Fruit fly (Drosophila melanogaster) whole organism, adult: Measurements from ENCODE around the gene CG6013.

ENCODE experiments used
- CG14711 ChIP-seq: fragments of 200-800 bp; sonication (Bioruptor generic); optimal IDR thresholded peaks from 2 replicates; lab custom pipeline; 2018; ENCODE audit warnings: missing biosample characterization, mild to moderate bottlenecking, missing genetic modification characterization, moderate library complexity
- CG1620 ChIP-seq: fragments of 200-800 bp; sonication (Bioruptor generic); optimal IDR thresholded peaks from 2 replicates; lab custom pipeline; 2016; ENCODE audit warnings: missing biosample characterization, missing genetic modification characterization
- CG7045 ChIP-seq: fragments of 200-800 bp; sonication (Bioruptor generic); optimal IDR thresholded peaks from 2 replicates; lab custom pipeline; 2017; ENCODE audit warnings: missing biosample characterization, mild to moderate bottlenecking, missing genetic modification characterization
- Clk ChIP-seq: fragments of 200-800 bp; sonication (Bioruptor generic); optimal IDR thresholded peaks from 2 replicates; lab custom pipeline; 2017; ENCODE audit warnings: missing biosample characterization, missing genetic modification characterization
- Crg-1 ChIP-seq: fragments of 200-800 bp; sonication (Bioruptor generic); optimal IDR thresholded peaks from 2 replicates; lab custom pipeline; 2016; ENCODE audit warnings: missing biosample characterization, missing genetic modification characterization
- Mnt ChIP-seq: fragments of 200-800 bp; sonication (Bioruptor generic); optimal IDR thresholded peaks from 2 replicates; lab custom pipeline; 2016; ENCODE audit warnings: missing biosample characterization, mild to moderate bottlenecking, missing genetic modification characterization
- bab1 ChIP-seq: fragments of 200-800 bp; sonication (Bioruptor generic); optimal IDR thresholded peaks from 3 replicates; lab custom pipeline; 2019; ENCODE audit warnings: missing biosample characterization, mild to moderate bottlenecking, missing genetic modification characterization, moderate library complexity
- cic ChIP-seq: fragments of 200-800 bp; sonication (Bioruptor generic); optimal IDR thresholded peaks from 2 replicates; lab custom pipeline; 2017; ENCODE audit warnings: missing biosample characterization, mild to moderate bottlenecking, missing genetic modification characterization, moderate library complexity
- cnc ChIP-seq, 2 experiments: fragments of >200 bp; optimal IDR thresholded peaks; 2 replicates each; lab custom pipeline; 2017
- kay ChIP-seq: fragments of 200-800 bp; sonication (Bioruptor generic); peaks from one replicate; lab custom pipeline; 2016; ENCODE audit warnings: missing biosample characterization, missing genetic modification characterization, borderline replicate concordance
- ovo ChIP-seq: fragments of 200-800 bp; sonication (Bioruptor generic); optimal IDR thresholded peaks from 2 replicates; lab custom pipeline; 2016; ENCODE audit warnings: missing biosample characterization, missing genetic modification characterization
- pad ChIP-seq: fragments of 200-800 bp; sonication (Bioruptor generic); optimal IDR thresholded peaks from 3 replicates; lab custom pipeline; 2017; ENCODE audit warnings: missing biosample characterization, missing genetic modification characterization, mild to moderate bottlenecking, moderate library complexity, missing genetic modification reagents

DNA sequence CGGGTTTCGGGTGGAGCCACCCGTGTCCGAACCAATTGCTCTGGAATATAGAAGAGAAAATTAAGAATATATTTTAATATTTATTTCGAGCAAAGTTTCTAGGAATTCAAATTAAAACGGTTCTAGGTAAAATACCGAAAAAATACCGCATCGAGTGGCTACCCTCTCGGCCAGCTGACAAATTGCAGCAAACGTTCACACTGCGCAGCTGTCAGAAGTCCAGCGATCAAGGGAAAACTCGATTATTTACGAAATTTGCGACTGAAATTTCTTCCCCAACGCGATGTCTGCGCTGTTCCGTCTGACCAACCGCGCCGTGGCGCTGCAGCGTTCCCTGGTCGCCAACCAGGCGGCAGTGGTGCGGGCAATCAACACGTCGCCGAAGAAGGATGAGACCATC lies 4.1 kb upstream of the CG6013 start, which contains the start of gene NP15.6:
- no peak for TF ChIP-seq CG1620 (GFP tag; lab: Kevin White, UChicago)
- no peak for TF ChIP-seq kay (GFP tag; lab: Kevin White, UChicago)
- TF ChIP-seq Mnt (GFP tag; lab: Kevin White, UChicago), result no peak
- no peak for TF ChIP-seq cnc (optimal IDR thresholded peaks at IDR 0.05; lab: Kevin White, UChicago)
- no peak for TF ChIP-seq CG7045 (GFP tag; lab: Kevin White, UChicago)
- no peak for TF ChIP-seq pad (GFP tag; lab: Kevin White, UChicago)
- TF ChIP-seq cic, result no peak
- TF ChIP-seq Crg-1, result no peak
- TF ChIP-seq Clk (GFP tag; lab: Kevin White, UChicago), result no peak
- no peak for TF ChIP-seq bab1 (GFP tag; lab: Kevin White, UChicago)
- TF ChIP-seq ovo (GFP tag; lab: Kevin White, UChicago), result no peak
- no peak for TF ChIP-seq CG14711 (tag; lab: Kevin White, UChicago)
